Fruit fly (Drosophila melanogaster) whole organism, pupa: ENCODE measurements around the gene REG.

ENCODE experiments used
- CG4496 ChIP-seq: fragments of 200-800 bp; sonication (Bioruptor generic); IDR thresholded peaks from 3 replicates; pipeline ENCODE4 v1.3.6; 2022; ENCODE audit warnings: missing biosample characterization, missing genetic modification characterization
- D1 ChIP-seq: fragments of 200-800 bp; sonication (Bioruptor generic); optimal IDR thresholded peaks from 2 replicates; lab custom pipeline; 2018; ENCODE audit warnings: missing biosample characterization, mild to moderate bottlenecking, missing genetic modification characterization, moderate library complexity
- Ets98B ChIP-seq: fragments of 200-800 bp; sonication (Bioruptor generic); IDR thresholded peaks from 2 replicates; pipeline ENCODE4 v1.3.6; 2022; ENCODE audit warnings: missing biosample characterization, missing genetic modification characterization

- TF ChIP-seq CG4496 (GFP tag; lab: Robert Waterston, UW) = no peak
- no peak for TF ChIP-seq Ets98B (GFP tag; lab: Robert Waterston, UW)
- no peak for TF ChIP-seq D1 (tag; lab: Kevin White, UChicago)
Observed at dm6 chrX:13236516-13237245, 24.6 kb downstream of the REG start, which contains the start of gene CG32639.
